Fruit fly (Drosophila melanogaster): ENCODE data around the gene Efa6.

Gene Efa6

dm6 chr3R:22625514-22626333 lies 38.2 kb downstream of the Efa6 start:
- TF ChIP-seq CG8301 (tag; optimal IDR thresholded peaks at IDR 0.05): peak; percentile 42
- TF ChIP-seq CG14655 (GFP tag; optimal IDR thresholded peaks at IDR 0.05): peak; percentile 54
- peak; percentile 42 for TF ChIP-seq CG9948 (tag; optimal IDR thresholded peaks at IDR 0.05)
- peak; percentile 40 for TF ChIP-seq CG15710 (tag; optimal IDR thresholded peaks at IDR 0.05)
- TF ChIP-seq Pif1B (GFP tag; optimal IDR thresholded peaks at IDR 0.05): peak; percentile 52
- TF ChIP-seq CG13204 (GFP tag; optimal IDR thresholded peaks at IDR 0.05): no peak
- TF ChIP-seq Pif1A (GFP tag; optimal IDR thresholded peaks at IDR 0.05): peak; percentile 18
- no peak for TF ChIP-seq gl (tag; optimal IDR thresholded peaks at IDR 0.05)
- peak; percentile 64 for TF ChIP-seq CG8159 (tag; optimal IDR thresholded peaks at IDR 0.05)
- TF ChIP-seq CG10348 (GFP tag; IDR thresholded peaks at IDR 0.05): no peak
- no peak for TF ChIP-seq CG4496 (GFP tag; IDR thresholded peaks at IDR 0.05)
- peak; percentile 57 for TF ChIP-seq Snoo (tag; optimal IDR thresholded peaks at IDR 0.05)
- peak; percentile 35 for TF ChIP-seq CG17806 (tag; optimal IDR thresholded peaks at IDR 0.05)
- no peak for TF ChIP-seq CG34367 (tag; optimal IDR thresholded peaks at IDR 0.05)
- no peak for TF ChIP-seq Ets98B (GFP tag; IDR thresholded peaks at IDR 0.05)
- peak; percentile 16 for TF ChIP-seq D1 (tag; optimal IDR thresholded peaks at IDR 0.05)

dm6 chr3R:22626334-22626688 lies 38.8 kb downstream of the Efa6 start:
- TF ChIP-seq CG4496 (GFP tag; IDR thresholded peaks at IDR 0.05): peak; percentile 5; the same call in 1 of the 3 replicates
- TF ChIP-seq Pif1B (GFP tag; optimal IDR thresholded peaks at IDR 0.05): no peak

- peak; percentile 33 for TF ChIP-seq Snoo (tag; optimal IDR thresholded peaks at IDR 0.05)
- peak; percentile 76 for TF ChIP-seq CG9948 (tag; optimal IDR thresholded peaks at IDR 0.05)
- peak; percentile 90 for TF ChIP-seq fd96Ca (GFP tag; IDR thresholded peaks at IDR 0.05)
- TF ChIP-seq D1 (tag; optimal IDR thresholded peaks at IDR 0.05): peak; percentile 66
- TF ChIP-seq CG32121 (GFP tag; IDR thresholded peaks at IDR 0.05): peak; percentile 87
- TF ChIP-seq Pif1A (GFP tag; optimal IDR thresholded peaks at IDR 0.05): peak; percentile 85
- TF ChIP-seq CG13204 (GFP tag; optimal IDR thresholded peaks at IDR 0.05): peak; percentile 93
- no peak for TF ChIP-seq CG10348 (GFP tag; IDR thresholded peaks at IDR 0.05)
- TF ChIP-seq Pif1B (GFP tag; optimal IDR thresholded peaks at IDR 0.05): peak; percentile 81
- TF ChIP-seq Ets98B (GFP tag; IDR thresholded peaks at IDR 0.05): peak; percentile 93
- peak; percentile 74 for TF ChIP-seq CG17806 (tag; optimal IDR thresholded peaks at IDR 0.05)
- TF ChIP-seq CG8159 (tag; optimal IDR thresholded peaks at IDR 0.05): peak; percentile 79
- peak; percentile 98 for TF ChIP-seq CG12605 (GFP tag; IDR thresholded peaks at IDR 0.05)
- TF ChIP-seq rn (GFP tag; IDR thresholded peaks at IDR 0.05): peak; percentile 64; the same call in 1 of the 2 replicates
- TF ChIP-seq CG15710 (tag; optimal IDR thresholded peaks at IDR 0.05): peak; percentile 80
- TF ChIP-seq CG34367 (tag; optimal IDR thresholded peaks at IDR 0.05): peak; percentile 92
- peak; percentile 86 for TF ChIP-seq CG8301 (tag; optimal IDR thresholded peaks at IDR 0.05)
- peak; percentile 94 for TF ChIP-seq CG4496 (GFP tag; IDR thresholded peaks at IDR 0.05)
- TF ChIP-seq CG14655 (GFP tag; optimal IDR thresholded peaks at IDR 0.05): peak; percentile 89
- peak; percentile 99 for TF ChIP-seq gl (tag; optimal IDR thresholded peaks at IDR 0.05)
- TF ChIP-seq EcR (GFP tag; optimal IDR thresholded peaks at IDR 0.05): peak; percentile 97
These were observed 39.4 kb downstream of the Efa6 start for dm6 chr3R:22626842-22627392.

DNA sequence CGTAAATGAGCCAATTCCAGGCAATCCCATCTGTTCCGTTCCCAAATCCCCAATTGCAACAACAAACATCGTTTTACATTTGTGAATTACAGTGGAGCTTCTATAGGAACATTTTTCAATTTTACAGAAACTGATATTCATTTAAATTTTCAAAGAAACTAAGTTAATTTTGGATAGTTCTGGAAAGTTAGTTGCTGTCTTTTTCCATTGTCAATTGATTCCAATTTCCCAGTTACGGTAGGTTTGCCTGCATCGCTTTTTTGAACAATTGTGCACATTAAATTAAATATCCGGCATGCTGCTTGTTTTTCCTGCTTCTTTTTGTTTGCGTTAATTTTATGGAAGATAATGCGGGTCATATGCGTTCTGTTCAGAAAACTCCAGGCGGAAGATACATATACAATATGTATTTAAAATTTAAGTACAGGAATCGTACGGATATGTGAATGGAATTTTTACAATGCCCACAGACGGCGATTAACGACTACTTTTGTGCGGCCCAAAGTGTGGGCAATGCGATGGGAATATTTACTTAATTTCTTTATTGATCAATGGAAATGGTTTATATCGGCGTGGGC lies 40.5 kb downstream of the Efa6 start:
- no peak for TF ChIP-seq CG8301 (tag; optimal IDR thresholded peaks at IDR 0.05)
- peak; percentile 7 for TF ChIP-seq CG8159 (tag; optimal IDR thresholded peaks at IDR 0.05)
- TF ChIP-seq Snoo (tag; optimal IDR thresholded peaks at IDR 0.05): peak; percentile 72
- no peak for TF ChIP-seq Ets98B (GFP tag; IDR thresholded peaks at IDR 0.05)
- peak; percentile 27 for TF ChIP-seq Pif1A (GFP tag; optimal IDR thresholded peaks at IDR 0.05)
- peak; percentile 39 for TF ChIP-seq CG15710 (tag; optimal IDR thresholded peaks at IDR 0.05)
- TF ChIP-seq CG4496 (GFP tag; IDR thresholded peaks at IDR 0.05): peak; percentile 13; the same call in 1 of the 3 replicates

dm6 chr3R:22629174-22629573 lies 41.6 kb downstream of the Efa6 start:
- TF ChIP-seq Snoo (tag; optimal IDR thresholded peaks at IDR 0.05) (no peak), gl (tag; optimal IDR thresholded peaks at IDR 0.05) (no peak), CG10348 (GFP tag; IDR thresholded peaks at IDR 0.05) (no peak), CG34367 (tag; optimal IDR thresholded peaks at IDR 0.05) (no peak), CG8159 (tag; optimal IDR thresholded peaks at IDR 0.05) (no peak), rn (GFP tag; IDR thresholded peaks at IDR 0.05) (no peak), CG15710 (tag; optimal IDR thresholded peaks at IDR 0.05) (no peak), CG13204 (GFP tag; optimal IDR thresholded peaks at IDR 0.05) (no peak), Pif1B (GFP tag; optimal IDR thresholded peaks at IDR 0.05) (no peak), fd96Ca (GFP tag; IDR thresholded peaks at IDR 0.05) (no peak), D1 (tag; optimal IDR thresholded peaks at IDR 0.05) (no peak), CG12605 (GFP tag; IDR thresholded peaks at IDR 0.05) (no peak), CG14655 (GFP tag; optimal IDR thresholded peaks at IDR 0.05) (no peak), CG9948 (tag; optimal IDR thresholded peaks at IDR 0.05) (no peak), CG17806 (tag; optimal IDR thresholded peaks at IDR 0.05) (no peak)

DNA sequence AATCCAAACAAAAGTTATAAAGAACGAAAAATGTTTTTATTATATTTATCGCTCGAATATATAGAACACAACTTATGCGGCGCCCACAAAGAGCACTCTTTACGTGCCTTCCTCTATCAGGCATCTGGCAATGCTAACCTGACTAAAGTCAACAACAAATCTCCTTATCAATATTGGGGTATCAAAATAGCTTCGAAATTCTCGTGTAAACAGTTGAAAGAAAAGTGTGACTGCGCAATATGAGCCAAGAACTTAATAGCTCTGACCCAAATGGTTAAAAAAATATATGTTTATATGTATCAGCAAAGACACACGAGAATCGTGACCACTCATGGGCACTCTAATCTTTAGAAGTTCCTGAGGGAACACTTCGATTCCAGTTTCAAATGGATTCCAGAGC lies 43.6 kb downstream of the Efa6 start:
- no peak for TF ChIP-seq CG32121 (GFP tag; IDR thresholded peaks at IDR 0.05)
- no peak for TF ChIP-seq CG15710 (tag; optimal IDR thresholded peaks at IDR 0.05)
- no peak for TF ChIP-seq rn (GFP tag; IDR thresholded peaks at IDR 0.05)
- no peak for TF ChIP-seq fd96Ca (GFP tag; IDR thresholded peaks at IDR 0.05)
- no peak for TF ChIP-seq EcR (GFP tag; optimal IDR thresholded peaks at IDR 0.05)
- TF ChIP-seq CG9948 (tag; optimal IDR thresholded peaks at IDR 0.05): no peak
- no peak for TF ChIP-seq CG10348 (GFP tag; IDR thresholded peaks at IDR 0.05)
- no peak for TF ChIP-seq Snoo (tag; optimal IDR thresholded peaks at IDR 0.05)
- TF ChIP-seq Pif1A (GFP tag; optimal IDR thresholded peaks at IDR 0.05): no peak
- TF ChIP-seq Pif1B (GFP tag; optimal IDR thresholded peaks at IDR 0.05): no peak
- TF ChIP-seq Ets98B (GFP tag; IDR thresholded peaks at IDR 0.05): no peak
- TF ChIP-seq CG34367 (tag; optimal IDR thresholded peaks at IDR 0.05): no peak
- no peak for TF ChIP-seq gl (tag; optimal IDR thresholded peaks at IDR 0.05)
- no peak for TF ChIP-seq D1 (tag; optimal IDR thresholded peaks at IDR 0.05)
- no peak for TF ChIP-seq CG8301 (tag; optimal IDR thresholded peaks at IDR 0.05)
- no peak for TF ChIP-seq CG4496 (GFP tag; IDR thresholded peaks at IDR 0.05)
- TF ChIP-seq CG8159 (tag; optimal IDR thresholded peaks at IDR 0.05): no peak
- no peak for TF ChIP-seq CG17806 (tag; optimal IDR thresholded peaks at IDR 0.05)
- no peak for TF ChIP-seq CG13204 (GFP tag; optimal IDR thresholded peaks at IDR 0.05)

Measured in whole organism, pupa.